Fruit fly (Drosophila melanogaster) S2 (cell line): Measurements from ENCODE around the gene CG42661.

ENCODE experiments used
- CG8478 ChIP-seq: fragments of >200 bp; optimal IDR thresholded peaks from 2 replicates; lab custom pipeline; 2018
- CTCF ChIP-seq, 2 experiments: fragments of >200 bp; optimal IDR thresholded peaks; 2 replicates each; lab custom pipeline; 2018

The CG42661 gene

DNA sequence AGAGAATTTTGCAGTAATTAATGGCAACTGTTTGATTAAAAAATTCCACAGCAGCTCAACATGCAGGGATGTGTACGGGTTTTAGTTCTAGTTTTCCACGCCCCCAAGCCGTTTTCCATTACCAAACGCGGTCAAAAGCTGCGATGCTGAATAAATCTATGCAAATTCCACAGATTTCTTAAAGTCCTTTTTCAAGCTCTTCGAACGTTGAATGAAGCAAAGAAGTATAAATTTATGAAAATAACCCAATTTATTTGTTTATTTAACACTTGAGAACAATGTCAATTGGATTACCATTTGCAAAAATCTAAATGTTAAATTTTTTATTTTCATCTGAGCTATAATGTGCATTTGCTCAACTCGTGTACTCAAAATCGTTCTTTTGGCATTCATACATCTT lies at the start of gene CG42661, which contains the start of the genes CG42660 and Tsp66A:
Gene CG42661 (plus strand): TSS at position 301 of the 400 bp plus-strand sequence.
Gene CG42660 (plus strand): TSS at position 301 of the 400 bp plus-strand sequence.
Gene Tsp66A (plus strand): TSS at position 301 of the 400 bp plus-strand sequence.
- TF ChIP-seq CG8478 (lab: Kevin White, UChicago) = no peak
- TF ChIP-seq CTCF (optimal IDR thresholded peaks at IDR 0.05; lab: Kevin White, UChicago) = no peak

- TF ChIP-seq CG8478 (lab: Kevin White, UChicago) (no peak), CTCF (optimal IDR thresholded peaks at IDR 0.05; lab: Kevin White, UChicago) (no peak)
Observed at dm6 chr3L:7422578-7422977, 42.7 kb upstream of the CG42661 start.

DNA sequence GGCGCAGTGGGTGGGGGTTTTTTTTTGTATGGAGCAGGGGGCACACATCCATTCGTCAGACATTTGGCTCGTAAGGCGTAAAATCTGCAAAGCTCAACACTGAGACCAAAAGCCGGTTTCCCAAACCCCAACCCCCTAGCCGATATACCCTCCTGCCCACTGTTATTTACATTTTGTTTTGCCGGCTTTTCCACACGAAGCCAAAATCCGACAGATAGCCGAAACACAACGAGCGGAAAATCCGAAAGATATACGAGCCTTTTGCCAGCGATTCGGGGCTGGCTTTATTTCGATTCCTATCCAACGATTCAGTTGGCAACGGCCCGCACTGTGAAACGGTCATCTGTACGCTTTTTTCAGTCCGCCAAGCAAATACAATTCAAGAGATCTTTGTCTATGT lies 41.8 kb upstream of the CG42661 start, which contains the start of gene CG42458:
Gene CG42458 (plus strand): TSS at position 311 of the 400 bp plus-strand sequence.
- no peak for TF ChIP-seq CTCF (optimal IDR thresholded peaks at IDR 0.05; lab: Kevin White, UChicago)
- no peak for TF ChIP-seq CG8478 (lab: Kevin White, UChicago)

DNA sequence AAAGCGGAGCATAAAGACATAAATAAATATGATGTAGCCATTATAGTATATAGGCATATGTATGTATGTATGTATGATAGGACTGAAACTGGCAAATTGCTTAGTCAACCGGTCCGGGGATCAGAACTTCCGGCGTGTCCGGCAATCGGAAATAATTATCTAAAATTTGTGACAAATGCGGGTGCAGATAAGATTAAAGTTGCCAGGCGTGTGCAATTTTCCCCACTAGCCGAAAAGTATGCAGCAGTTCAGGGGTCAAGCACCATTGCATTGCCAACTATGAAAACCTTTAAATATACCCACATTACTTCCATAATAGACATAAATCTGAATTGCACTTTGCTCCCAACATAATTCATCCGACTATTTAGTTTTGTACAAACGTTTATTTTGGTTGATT lies 33.0 kb upstream of the CG42661 start:
- TF ChIP-seq CG8478 (lab: Kevin White, UChicago) = no peak
- no peak for TF ChIP-seq CTCF (optimal IDR thresholded peaks at IDR 0.05; lab: Kevin White, UChicago)

DNA sequence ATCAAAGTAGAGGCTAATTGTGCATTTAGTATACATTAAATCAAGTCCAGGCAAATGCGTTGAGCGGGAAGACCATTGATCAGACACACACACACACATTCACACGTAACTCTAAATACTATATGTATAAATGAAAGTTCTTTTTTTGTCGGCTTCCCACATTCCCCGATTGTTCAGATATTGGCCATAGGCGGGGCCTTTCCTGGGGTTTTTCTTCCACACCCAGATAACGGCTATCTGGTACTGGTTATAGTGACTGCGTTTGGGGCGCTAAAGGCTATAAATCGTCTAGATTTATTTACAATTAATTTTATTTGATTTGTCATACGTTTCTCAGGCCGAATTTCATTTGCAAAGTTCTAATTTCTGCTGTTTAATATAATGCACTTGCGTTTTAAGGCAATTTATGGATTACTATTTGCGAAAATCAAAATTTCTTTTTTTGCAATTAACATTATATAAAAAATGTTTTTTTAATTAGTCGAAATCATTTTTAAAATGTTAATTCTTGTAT lies 32.4 kb upstream of the CG42661 start:
- TF ChIP-seq CTCF (optimal IDR thresholded peaks at IDR 0.05; lab: Kevin White, UChicago) = no peak

DNA sequence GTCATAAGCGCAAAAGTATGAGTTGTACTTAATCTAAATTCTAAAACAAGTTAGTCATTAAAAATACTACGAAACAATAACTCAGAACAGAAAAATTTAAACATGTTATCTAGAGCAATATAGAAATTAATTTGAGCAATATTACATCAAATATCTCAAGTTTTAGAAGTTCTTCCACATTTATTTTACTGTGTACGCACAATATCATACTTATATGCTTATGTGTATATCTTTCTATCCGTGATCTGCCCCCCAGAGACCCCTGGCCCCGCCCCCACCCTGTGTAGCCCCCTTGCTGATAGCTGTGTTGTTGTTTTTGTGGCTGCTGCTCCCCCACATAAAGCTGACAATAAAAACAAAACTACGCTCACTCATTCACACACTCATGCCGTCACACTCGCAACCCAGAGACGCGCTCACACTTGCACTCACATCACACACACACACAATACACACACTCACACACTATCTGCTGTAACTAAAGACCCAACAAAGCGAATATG lies 31.9 kb upstream of the CG42661 start:
- TF ChIP-seq CG8478 (lab: Kevin White, UChicago) = no peak

DNA sequence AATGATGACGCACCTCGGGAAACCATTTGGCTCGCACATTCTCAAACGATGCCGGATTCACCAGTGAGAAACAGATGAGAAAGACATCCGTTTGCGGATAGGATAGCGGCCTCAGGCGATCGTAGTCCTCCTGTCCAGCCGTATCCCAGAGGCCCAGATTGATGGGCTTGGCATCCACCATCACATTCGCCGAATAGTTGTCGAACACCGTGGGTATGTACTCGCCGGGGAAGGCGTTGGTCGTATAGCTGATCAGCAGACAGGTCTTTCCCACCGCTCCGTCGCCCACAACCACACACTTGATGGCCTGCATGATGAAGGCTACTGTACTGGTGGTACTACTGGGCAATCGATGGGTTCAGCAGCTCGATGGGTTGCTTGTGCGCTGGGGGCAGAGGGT lies 31.1 kb upstream of the CG42661 start:
- no peak for TF ChIP-seq CG8478 (lab: Kevin White, UChicago)
- TF ChIP-seq CTCF (optimal IDR thresholded peaks at IDR 0.05; lab: Kevin White, UChicago) = no peak

dm6 chr3L:7434715-7435653 lies 30.3 kb upstream of the CG42661 start, which contains the start of gene Rac2:
Gene Rac2, minus strand, starts transcription at chr3L:7435190.
- TF ChIP-seq CG8478 (lab: Kevin White, UChicago) = no peak
- TF ChIP-seq CTCF (optimal IDR thresholded peaks at IDR 0.05; lab: Kevin White, UChicago) = no peak

DNA sequence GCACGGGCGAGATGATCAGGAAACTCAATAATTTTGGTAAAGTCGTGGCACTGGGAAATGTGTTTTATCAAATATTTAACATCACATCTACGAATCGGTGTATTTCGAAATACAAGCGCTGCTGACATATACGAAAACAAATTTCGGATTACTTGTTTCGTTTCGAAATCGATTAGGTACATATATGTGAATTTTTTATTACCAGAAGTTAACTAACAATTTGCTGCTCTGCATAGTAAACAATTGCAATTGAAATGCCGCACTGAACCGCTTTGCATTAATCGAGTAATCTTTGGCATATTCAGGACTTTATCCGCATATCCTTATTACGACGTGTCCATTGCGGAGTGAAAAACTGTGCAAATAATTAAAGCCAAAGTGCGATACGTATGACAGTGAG lies 27.9 kb upstream of the CG42661 start, which contains the start of gene CG14835:
Gene CG14835 (minus strand): TSS at position 101 of the 400 bp plus-strand sequence.
- TF ChIP-seq CTCF (optimal IDR thresholded peaks at IDR 0.05; lab: Kevin White, UChicago) (no peak), CG8478 (lab: Kevin White, UChicago) (no peak)

DNA sequence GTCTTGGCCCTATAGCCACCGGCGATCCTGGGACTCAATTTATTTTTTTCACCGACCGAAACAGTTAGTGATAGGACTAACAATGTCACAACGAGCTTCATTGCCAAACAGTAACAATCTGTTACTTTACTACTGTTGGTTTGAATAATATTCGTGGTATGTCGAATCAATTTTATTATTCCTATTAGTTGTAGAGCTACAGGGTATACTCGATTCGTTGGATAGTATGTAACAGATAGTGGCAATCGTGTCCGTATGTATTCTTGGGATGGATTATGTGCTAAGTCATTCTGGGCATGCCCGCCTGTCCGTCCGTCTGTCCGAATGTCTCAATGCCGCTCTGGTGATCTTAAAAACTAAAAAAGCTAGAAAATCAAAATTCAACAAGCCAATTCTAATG lies 26.0 kb upstream of the CG42661 start, which contains the start of gene sphinx1:
Gene sphinx1 (minus strand): TSS at position 101 of the 400 bp plus-strand sequence.
- TF ChIP-seq CTCF (optimal IDR thresholded peaks at IDR 0.05; lab: Kevin White, UChicago) = no peak
- no peak for TF ChIP-seq CG8478 (lab: Kevin White, UChicago)

DNA sequence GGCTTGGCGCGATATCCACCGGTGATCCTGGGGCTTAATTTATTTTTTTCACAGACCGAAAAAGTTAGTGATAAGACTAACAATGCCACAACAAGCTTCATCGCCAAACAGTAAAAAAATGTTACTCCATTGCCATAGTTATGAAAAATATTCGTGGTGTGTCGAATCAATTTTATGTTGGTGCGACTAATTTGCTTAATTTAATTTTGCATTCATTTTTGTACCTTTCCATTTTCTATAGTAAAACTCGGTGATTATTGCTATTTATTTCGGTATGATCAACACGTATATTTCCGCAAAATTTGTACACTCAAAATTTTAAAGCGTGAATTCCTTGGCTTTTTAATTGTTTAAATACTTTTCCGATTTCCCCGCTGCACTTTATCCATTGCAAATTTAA lies 24.7 kb upstream of the CG42661 start, which contains the start of gene sphinx2:
Gene sphinx2 (minus strand): TSS at position 101 of the 400 bp plus-strand sequence.
- TF ChIP-seq CG8478 (lab: Kevin White, UChicago) (no peak), CTCF (optimal IDR thresholded peaks at IDR 0.05; lab: Kevin White, UChicago) (no peak)

DNA sequence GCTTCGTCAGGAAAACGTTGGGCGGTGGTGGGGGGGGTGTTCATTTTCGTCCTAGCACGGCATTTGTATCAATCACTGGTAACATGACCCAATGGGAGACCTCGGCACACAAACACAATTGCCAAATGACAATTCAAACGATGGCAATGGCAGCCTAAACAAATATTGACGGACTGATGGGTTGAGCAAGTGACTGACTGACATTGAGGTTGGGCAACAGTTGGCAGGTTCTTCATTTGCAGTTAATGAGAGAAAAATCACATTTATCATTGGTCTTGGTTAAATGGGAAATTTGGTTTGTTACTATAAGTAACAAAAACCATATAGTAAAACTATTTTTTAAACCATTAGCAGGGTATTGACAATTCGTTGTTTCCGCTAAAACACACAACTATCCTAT lies 16.2 kb upstream of the CG42661 start:
- no peak for TF ChIP-seq CTCF (optimal IDR thresholded peaks at IDR 0.05; lab: Kevin White, UChicago)
- TF ChIP-seq CG8478 (lab: Kevin White, UChicago) = no peak

- no peak for TF ChIP-seq CTCF (optimal IDR thresholded peaks at IDR 0.05; lab: Kevin White, UChicago)
- no peak for TF ChIP-seq CG8478 (lab: Kevin White, UChicago)
Observed at dm6 chr3L:7450553-7450952, 14.8 kb upstream of the CG42661 start, which contains the start of gene CG33278. Gene CG33278, plus strand, starts transcription at chr3L:7450853.

DNA sequence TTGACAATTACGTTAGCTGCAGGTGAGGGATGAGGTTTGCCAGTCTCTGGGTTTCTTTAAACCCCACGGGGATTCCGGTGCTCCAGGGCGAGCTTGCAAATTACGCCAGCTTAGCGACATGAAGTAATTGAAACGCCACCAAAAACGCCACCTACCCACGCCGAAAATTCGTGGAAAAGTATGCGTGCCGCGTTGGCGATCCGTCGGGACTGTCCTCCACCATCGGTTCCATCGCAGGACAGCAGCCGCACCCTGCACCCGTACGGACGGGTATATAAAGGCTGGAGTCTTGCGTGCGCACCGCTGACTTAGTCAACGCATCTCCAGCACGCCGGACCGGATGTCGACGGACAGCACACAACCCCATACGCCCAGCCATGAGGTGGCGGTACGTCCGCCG lies 9.5 kb upstream of the CG42661 start, which contains the start of gene ppk26:
Gene ppk26 (plus strand): TSS at position 301 of the 400 bp plus-strand sequence.
- no peak for TF ChIP-seq CG8478 (lab: Kevin White, UChicago)
- no peak for TF ChIP-seq CTCF (optimal IDR thresholded peaks at IDR 0.05; lab: Kevin White, UChicago)

DNA sequence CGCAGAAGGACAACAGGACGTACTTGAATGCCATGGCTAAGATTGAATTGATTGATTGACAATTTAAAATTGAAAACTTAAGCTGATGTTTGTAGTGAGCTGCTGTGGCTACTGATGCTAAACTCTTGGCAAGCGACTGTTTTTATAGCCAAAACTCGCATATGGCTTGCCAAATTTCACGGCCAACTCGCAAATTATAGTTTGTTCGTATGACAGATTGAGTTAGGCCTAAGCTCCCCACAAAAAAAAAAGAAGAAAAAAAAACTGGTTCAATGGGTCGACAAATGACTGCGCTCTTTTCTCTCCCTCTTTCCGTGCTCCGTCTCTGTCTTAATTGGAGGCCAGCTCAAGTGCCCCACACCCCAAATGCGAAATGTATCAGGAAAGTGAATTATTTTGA lies 4.9 kb downstream of the CG42661 start, which contains the start of gene CG8543:
Gene CG8543 (minus strand): TSS at position 101 of the 400 bp plus-strand sequence.
- TF ChIP-seq CG8478 (lab: Kevin White, UChicago) (no peak), CTCF (optimal IDR thresholded peaks at IDR 0.05; lab: Kevin White, UChicago) (no peak)
